Worm (Caenorhabditis elegans): ENCODE results near the gene chil-13.

DNA sequence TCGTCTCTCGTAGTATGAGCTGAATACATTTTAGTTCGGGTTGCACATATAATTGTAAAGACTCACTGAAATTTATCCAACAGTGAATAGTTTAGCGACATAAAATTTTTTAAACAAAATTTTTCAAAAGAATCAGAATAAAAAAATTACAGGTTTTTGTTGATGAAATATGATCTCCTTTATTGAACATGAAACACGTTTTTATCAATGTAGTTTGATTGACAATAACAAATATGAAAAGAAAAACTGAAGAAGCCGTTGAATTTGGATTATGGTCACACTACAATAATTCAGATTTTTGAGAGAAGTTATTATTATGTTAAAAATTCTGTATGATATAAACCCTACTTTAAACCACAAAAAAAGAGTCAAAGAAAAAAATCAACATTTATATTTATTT lies 1.9 kb upstream of the chil-13 start, which contains the start of gene chil-17:
- no peak for TF ChIP-seq lin-39 (tag; optimal IDR thresholded peaks at IDR 0.05)
- no peak for TF ChIP-seq nhr-90 (tag; optimal IDR thresholded peaks at IDR 0.05; ENCODE audit: poor library complexity)
- TF ChIP-seq fkh-10 (GFP tag; optimal IDR thresholded peaks at IDR 0.05), result no peak
- no peak for TF ChIP-seq nhr-28 (tag; optimal IDR thresholded peaks at IDR 0.05)
- TF ChIP-seq ama-1 (optimal IDR thresholded peaks at IDR 0.05), result no peak
- no peak for TF ChIP-seq C34B4.2 (tag; optimal IDR thresholded peaks at IDR 0.05)
- TF ChIP-seq dpl-1 (GFP tag; optimal IDR thresholded peaks at IDR 0.05), result no peak

Measured in whole organism, L1 larva.